Worm (Caenorhabditis elegans): ENCODE data around the gene pde-2.

Gene pde-2

ce11 chrIII:8937571-8937970, 44.1 kb downstream of the pde-2 start:
- TF ChIP-seq ztf-16 (tag; optimal IDR thresholded peaks at IDR 0.05) (peak; percentile 92), hlh-30 (tag; optimal IDR thresholded peaks at IDR 0.05; ENCODE audit: insufficient read depth) (peak; percentile 4), fkh-6 (tag; optimal IDR thresholded peaks at IDR 0.05) (peak; percentile 93), nhr-232 (tag; optimal IDR thresholded peaks at IDR 0.05) (peak; percentile 88), ttx-3 (tag; optimal IDR thresholded peaks at IDR 0.05) (peak; percentile 86), ceh-45 (GFP tag; IDR thresholded peaks at IDR 0.05) (peak; percentile 78), npax-4 (tag; optimal IDR thresholded peaks at IDR 0.05) (peak; percentile 82), unc-55 (GFP tag; optimal IDR thresholded peaks at IDR 0.05) (no peak), F13H6.1 (tag; optimal IDR thresholded peaks at IDR 0.05) (peak; percentile 69), sox-4 (tag; optimal IDR thresholded peaks at IDR 0.05) (peak; percentile 89), ahr-1 (tag; optimal IDR thresholded peaks at IDR 0.05) (peak; percentile 81), ceh-18 (tag; optimal IDR thresholded peaks at IDR 0.05) (peak; percentile 84), eyg-1 (tag; optimal IDR thresholded peaks at IDR 0.05) (peak; percentile 87), ceh-24 (tag; optimal IDR thresholded peaks at IDR 0.05) (peak; percentile 85), hlh-8 (tag; optimal IDR thresholded peaks at IDR 0.05) (peak; percentile 73), rnt-1 (tag; optimal IDR thresholded peaks at IDR 0.05) (peak; percentile 82), sdc-2 (tag; optimal IDR thresholded peaks at IDR 0.05) (peak; percentile 78), ceh-19 (GFP tag; optimal IDR thresholded peaks at IDR 0.05) (peak; percentile 95), ceh-6 (GFP tag; optimal IDR thresholded peaks at IDR 0.05) (peak; percentile 93), ama-1 (optimal IDR thresholded peaks at IDR 0.05) (no peak), ceh-22 (tag; optimal IDR thresholded peaks at IDR 0.05) (peak; percentile 56), ceh-14 (tag; optimal IDR thresholded peaks at IDR 0.05) (peak; percentile 91), mec-3 (tag; optimal IDR thresholded peaks at IDR 0.05; ENCODE audit: borderline replicate concordance) (no peak), hlh-6 (tag; optimal IDR thresholded peaks at IDR 0.05) (peak; percentile 96), unc-86 (tag; optimal IDR thresholded peaks at IDR 0.05) (peak; percentile 91), K02D7.2 (tag; optimal IDR thresholded peaks at IDR 0.05) (peak; percentile 90), pqm-1 (tag; optimal IDR thresholded peaks at IDR 0.05) (peak; percentile 73), nfya-1 (tag; optimal IDR thresholded peaks at IDR 0.05) (peak; percentile 70), unc-42 (tag; optimal IDR thresholded peaks at IDR 0.05) (peak; percentile 51), ref-2 (tag; optimal IDR thresholded peaks at IDR 0.05) (peak; percentile 63), odd-2 (tag; optimal IDR thresholded peaks at IDR 0.05) (peak; percentile 78), T23F11.4 (GFP tag; optimal IDR thresholded peaks at IDR 0.05) (peak; percentile 85), dve-1 (tag; optimal IDR thresholded peaks at IDR 0.05) (peak; percentile 70), elt-2 (tag; optimal IDR thresholded peaks at IDR 0.05) (peak; percentile 95), pax-1 (tag; optimal IDR thresholded peaks at IDR 0.05) (no peak), tbx-7 (tag; optimal IDR thresholded peaks at IDR 0.05) (peak; percentile 59), C08G9.2 (tag; optimal IDR thresholded peaks at IDR 0.05) (peak; percentile 76), unc-3 (GFP tag; conservative IDR thresholded peaks at IDR 0.05) (peak; percentile 67), unc-3 (tag; optimal IDR thresholded peaks at IDR 0.05) (peak; percentile 85), fax-1 (tag; optimal IDR thresholded peaks at IDR 0.05) (peak; percentile 83), pha-2 (tag; optimal IDR thresholded peaks at IDR 0.05) (peak; percentile 89), pat-9 (tag; optimal IDR thresholded peaks at IDR 0.05) (peak; percentile 88), tbx-2 (tag; optimal IDR thresholded peaks at IDR 0.05) (peak; percentile 93), lim-6 (tag; optimal IDR thresholded peaks at IDR 0.05) (peak; percentile 75), zip-5 (tag; optimal IDR thresholded peaks at IDR 0.05) (peak; percentile 62), ceh-34 (tag; optimal IDR thresholded peaks at IDR 0.05) (peak; percentile 94), madf-2 (tag; optimal IDR thresholded peaks at IDR 0.05) (peak; percentile 87), lin-11 (tag; optimal IDR thresholded peaks at IDR 0.05) (peak; percentile 86), syd-9 (tag; optimal IDR thresholded peaks at IDR 0.05) (peak; percentile 91), nhr-11 (tag; optimal IDR thresholded peaks at IDR 0.05) (no peak), Y22D7AL.16 (tag; optimal IDR thresholded peaks at IDR 0.05) (peak; percentile 82), C38D4.7 (GFP tag; optimal IDR thresholded peaks at IDR 0.05) (peak; percentile 86), ceh-9 (tag; optimal IDR thresholded peaks at IDR 0.05) (peak; percentile 66), hlh-15 (tag; optimal IDR thresholded peaks at IDR 0.05) (peak; percentile 86)
